Worm (Caenorhabditis elegans) whole organism, early embryonic: Measurements from ENCODE around the gene C16A11.3.

Experiments
- B0310.2 ChIP-seq: sonication (generic microtip); optimal IDR thresholded peaks from 2 replicates; lab custom pipeline; 2016; ENCODE audit warnings: mild to moderate bottlenecking, missing genetic modification characterization, missing compliant biosample characterization
- F13C5.2 ChIP-seq: sonication (generic microtip); optimal IDR thresholded peaks from 2 replicates; lab custom pipeline; 2017; ENCODE audit warnings: mild to moderate bottlenecking, missing genetic modification characterization, inconsistent platforms, missing compliant biosample characterization
- aly-1 ChIP-seq: sonication (generic microtip); optimal IDR thresholded peaks from 2 replicates; lab custom pipeline; 2016; ENCODE audit warnings: missing genetic modification characterization, missing compliant biosample characterization
- ama-1 ChIP-seq: fragments of 150-350 bp; optimal IDR thresholded peaks from 2 replicates; lab custom pipeline; 2014
- ceh-13 ChIP-seq: fragments of 200-800 bp; sonication (Bioruptor generic); optimal IDR thresholded peaks from 2 replicates; lab custom pipeline; 2018; ENCODE audit warnings: mild to moderate bottlenecking, missing genetic modification characterization, missing compliant biosample characterization
- ceh-36 ChIP-seq: sonication (generic microtip); optimal IDR thresholded peaks from 2 replicates; lab custom pipeline; 2016; ENCODE audit warnings: missing genetic modification characterization, inconsistent platforms, missing compliant biosample characterization
- ets-7 ChIP-seq: sonication (generic microtip); optimal IDR thresholded peaks from 2 replicates; lab custom pipeline; 2016; ENCODE audit warnings: missing genotype, missing genetic modification characterization, missing compliant biosample characterization
- flt-1 ChIP-seq: fragments of 200-800 bp; sonication (Bioruptor generic); IDR thresholded peaks from 2 replicates; pipeline ENCODE4 v1.3.6; 2022; ENCODE audit warnings: missing genetic modification characterization, missing compliant biosample characterization
- hmbx-1 ChIP-seq: sonication (generic microtip); optimal IDR thresholded peaks from 2 replicates; lab custom pipeline; 2016; ENCODE audit warnings: mild to moderate bottlenecking, missing genetic modification characterization, missing compliant biosample characterization
- hmg-4 ChIP-seq: fragments of 200-800 bp; sonication (Bioruptor generic); optimal IDR thresholded peaks from 2 replicates; lab custom pipeline; 2018; ENCODE audit warnings: mild to moderate bottlenecking, missing genetic modification characterization, missing compliant biosample characterization
- hnd-1 ChIP-seq: sonication (generic microtip); optimal IDR thresholded peaks from 2 replicates; lab custom pipeline; 2016; ENCODE audit warnings: missing genetic modification characterization, missing compliant biosample characterization
- pes-1 ChIP-seq: fragments of 200-800 bp; sonication (Bioruptor generic); IDR thresholded peaks from 2 replicates; pipeline ENCODE4 v1.3.6; 2022; ENCODE audit warnings: missing genetic modification reagents, missing genetic modification characterization, missing compliant biosample characterization
- scrt-1 ChIP-seq: fragments of 200-800 bp; sonication (Bioruptor generic); IDR thresholded peaks from 2 replicates; pipeline ENCODE4 v1.3.6; 2022; ENCODE audit warnings: missing genetic modification characterization, missing compliant biosample characterization
- sea-1 ChIP-seq: fragments of 200-800 bp; sonication (Bioruptor generic); conservative IDR thresholded peaks from 2 replicates; pipeline ENCODE4 v1.3.6; 2022; ENCODE audit warnings: missing genetic modification characterization, missing compliant biosample characterization
- tbx-11 ChIP-seq: fragments of 200-800 bp; sonication (Bioruptor generic); IDR thresholded peaks from 2 replicates; pipeline ENCODE4 v1.3.6; 2022; ENCODE audit warnings: missing genetic modification characterization, missing compliant biosample characterization
- tbx-37 ChIP-seq: fragments of 200-800 bp; sonication (Bioruptor generic); conservative IDR thresholded peaks from 2 replicates; pipeline ENCODE4 v1.3.6; 2022; ENCODE audit warnings: missing genetic modification reagents, missing genetic modification characterization, missing compliant biosample characterization
- tra-4 ChIP-seq: sonication (generic microtip); optimal IDR thresholded peaks from 2 replicates; lab custom pipeline; 2017; ENCODE audit warnings: missing genetic modification characterization, missing compliant biosample characterization

C16A11.3 gene

ce11 chrII:4256541-4257001 lies 27.2 kb downstream of the C16A11.3 start, which contains the start of gene C16A11.7:
TSS of gene C16A11.7 (minus strand) at chrII:4256951.
- TF ChIP-seq hmbx-1 (tag; lab: Kevin White, UChicago) (no peak), flt-1 (GFP tag; lab: Robert Waterston, UW) (no peak), tbx-37 (GFP tag; lab: Robert Waterston, UW) (no peak), hnd-1 (tag; lab: Kevin White, UChicago) (no peak), tbx-11 (no peak), pes-1 (GFP tag; lab: Robert Waterston, UW) (no peak), scrt-1 (GFP tag; lab: Robert Waterston, UW) (no peak), F13C5.2 (tag; lab: Kevin White, UChicago) (no peak), ama-1 (lab: Kevin White, UChicago) (no peak), aly-1 (tag; lab: Kevin White, UChicago) (no peak), B0310.2 (no peak), ets-7 (tag; lab: Kevin White, UChicago) (no peak), ceh-36 (tag; lab: Kevin White, UChicago) (no peak), hmg-4 (GFP tag; lab: Kevin White, UChicago) (no peak), tra-4 (tag; lab: Kevin White, UChicago) (no peak), sea-1 (no peak)

- no peak for TF ChIP-seq ceh-36 (tag; lab: Kevin White, UChicago)
- no peak for TF ChIP-seq tbx-11
- no peak for TF ChIP-seq aly-1 (tag; lab: Kevin White, UChicago)
- no peak for TF ChIP-seq hmbx-1 (tag; lab: Kevin White, UChicago)
- TF ChIP-seq F13C5.2 (tag; lab: Kevin White, UChicago): no peak
- no peak for TF ChIP-seq B0310.2
- no peak for TF ChIP-seq ama-1 (lab: Kevin White, UChicago)
- TF ChIP-seq pes-1 (GFP tag; lab: Robert Waterston, UW): no peak
- TF ChIP-seq ets-7 (tag; lab: Kevin White, UChicago): no peak
- no peak for TF ChIP-seq tbx-37 (GFP tag; lab: Robert Waterston, UW)
- TF ChIP-seq tra-4 (tag; lab: Kevin White, UChicago): no peak
- TF ChIP-seq hnd-1 (tag; lab: Kevin White, UChicago): no peak
- no peak for TF ChIP-seq scrt-1 (GFP tag; lab: Robert Waterston, UW)
Measured at ce11 chrII:4258683-4259082, 29.3 kb downstream of the C16A11.3 start, which contains the start of gene clec-135. TSS of gene clec-135 (minus strand) at chrII:4258783.

- no peak for TF ChIP-seq tra-4 (tag; lab: Kevin White, UChicago)
- no peak for TF ChIP-seq tbx-11
- TF ChIP-seq F13C5.2 (tag; lab: Kevin White, UChicago): no peak
- TF ChIP-seq sea-1: no peak
- TF ChIP-seq tbx-37 (GFP tag; lab: Robert Waterston, UW): no peak
- TF ChIP-seq ceh-36 (tag; lab: Kevin White, UChicago): no peak
- TF ChIP-seq ceh-13 (GFP tag; lab: Kevin White, UChicago): no peak
- no peak for TF ChIP-seq B0310.2
- TF ChIP-seq ama-1 (lab: Kevin White, UChicago): no peak
- TF ChIP-seq aly-1 (tag; lab: Kevin White, UChicago): no peak
- no peak for TF ChIP-seq scrt-1 (GFP tag; lab: Robert Waterston, UW)
- no peak for TF ChIP-seq ets-7 (tag; lab: Kevin White, UChicago)
- TF ChIP-seq pes-1 (GFP tag; lab: Robert Waterston, UW): no peak
Measured at ce11 chrII:4267711-4268110, 38.4 kb downstream of the C16A11.3 start.

- TF ChIP-seq tbx-11 (no peak), hmg-4 (GFP tag; lab: Kevin White, UChicago) (no peak), scrt-1 (GFP tag; lab: Robert Waterston, UW) (no peak), tra-4 (tag; lab: Kevin White, UChicago) (no peak), ama-1 (lab: Kevin White, UChicago) (no peak), tbx-37 (GFP tag; lab: Robert Waterston, UW) (no peak), flt-1 (GFP tag; lab: Robert Waterston, UW) (no peak), ceh-36 (tag; lab: Kevin White, UChicago) (no peak), ceh-13 (GFP tag; lab: Kevin White, UChicago) (no peak), sea-1 (no peak), pes-1 (GFP tag; lab: Robert Waterston, UW) (no peak), ets-7 (tag; lab: Kevin White, UChicago) (no peak), B0310.2 (no peak), hnd-1 (tag; lab: Kevin White, UChicago) (no peak), F13C5.2 (tag; lab: Kevin White, UChicago) (no peak), hmbx-1 (tag; lab: Kevin White, UChicago) (no peak), aly-1 (tag; lab: Kevin White, UChicago) (no peak)
Measured at ce11 chrII:4275637-4276252, 46.4 kb downstream of the C16A11.3 start, which contains the start of gene npr-42. TSS of gene npr-42 (plus strand) at chrII:4276202.

- no peak for TF ChIP-seq ets-7 (tag; lab: Kevin White, UChicago)
- no peak for TF ChIP-seq aly-1 (tag; lab: Kevin White, UChicago)
- no peak for TF ChIP-seq ama-1 (lab: Kevin White, UChicago)
- TF ChIP-seq sea-1: no peak
- TF ChIP-seq flt-1 (GFP tag; lab: Robert Waterston, UW): no peak
- TF ChIP-seq ceh-13 (GFP tag; lab: Kevin White, UChicago): no peak
- no peak for TF ChIP-seq B0310.2
- TF ChIP-seq pes-1 (GFP tag; lab: Robert Waterston, UW): no peak
- no peak for TF ChIP-seq hnd-1 (tag; lab: Kevin White, UChicago)
- no peak for TF ChIP-seq ceh-36 (tag; lab: Kevin White, UChicago)
Measured at ce11 chrII:4276924-4277323, 47.6 kb downstream of the C16A11.3 start.

ce11 chrII:4277639-4278038 lies 48.3 kb downstream of the C16A11.3 start:
- TF ChIP-seq hmbx-1 (tag; lab: Kevin White, UChicago): no peak
- TF ChIP-seq ceh-36 (tag; lab: Kevin White, UChicago): peak; percentile 93
